Fruit fly (Drosophila melanogaster): ENCODE data around the gene bdwf.

dm6 chr3R:17039993-17040807, 2.7 kb downstream of the bdwf start, which contains the start of the genes CG18213 and Trm7-32:
- no peak for TF ChIP-seq CG4496 (GFP tag; IDR thresholded peaks at IDR 0.05)
- TF ChIP-seq CG14655 (GFP tag; optimal IDR thresholded peaks at IDR 0.05) = no peak
- no peak for TF ChIP-seq CG15710 (tag; optimal IDR thresholded peaks at IDR 0.05)
- no peak for TF ChIP-seq EcR (GFP tag; optimal IDR thresholded peaks at IDR 0.05)
- TF ChIP-seq CG8301 (tag; optimal IDR thresholded peaks at IDR 0.05) = no peak
- no peak for TF ChIP-seq CG13204 (GFP tag; optimal IDR thresholded peaks at IDR 0.05)
- TF ChIP-seq CG10348 (GFP tag; IDR thresholded peaks at IDR 0.05) = no peak
- TF ChIP-seq rn (GFP tag; IDR thresholded peaks at IDR 0.05) = no peak
- TF ChIP-seq D1 (tag; optimal IDR thresholded peaks at IDR 0.05) = no peak
- no peak for TF ChIP-seq CG8159 (tag; optimal IDR thresholded peaks at IDR 0.05)
